Worm (Caenorhabditis elegans) whole organism, young adult: ENCODE data around the gene Y42H9AR.5.

Experiments
- chd-7 ChIP-seq: sonication (generic microtip); optimal IDR thresholded peaks from 2 replicates; lab custom pipeline; 2016; ENCODE audit warnings: mild to moderate bottlenecking, missing genetic modification characterization, moderate library complexity, missing compliant biosample characterization
- egl-18 ChIP-seq: fragments of 200-800 bp; sonication (Bioruptor generic); IDR thresholded peaks from 2 replicates; pipeline ENCODE4 v1.3.6; 2022; ENCODE audit warnings: missing genetic modification reagents, missing genetic modification characterization, missing compliant biosample characterization

DNA sequence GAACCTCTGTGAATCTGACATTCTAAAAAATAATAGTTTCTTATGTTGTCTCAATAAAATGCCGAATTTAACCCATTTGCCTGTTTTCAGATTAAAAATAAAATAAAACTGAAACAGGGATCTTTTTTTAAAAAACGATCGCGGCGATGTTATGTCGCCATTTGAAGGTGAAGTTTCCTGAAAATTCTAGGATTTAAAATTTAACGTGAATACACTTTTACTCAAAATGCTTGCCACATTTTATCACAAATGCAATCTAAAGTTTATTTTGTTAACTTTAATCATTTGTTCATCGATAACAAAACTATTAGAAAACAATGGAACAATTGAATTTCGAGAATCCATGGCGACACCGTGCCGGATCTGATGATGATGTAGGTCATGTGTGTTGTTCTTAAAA is 2.7 kb upstream of the Y42H9AR.5 start, which contains the start of gene Y42H9AR.2:
- no peak for TF ChIP-seq egl-18 (GFP tag; lab: Robert Waterston, UW)
- no peak for TF ChIP-seq chd-7 (tag; lab: Kevin White, UChicago)
